Fruit fly (Drosophila melanogaster) whole organism, adult: ENCODE measurements around the gene CG14563.

Experiments
- CG11617 ChIP-seq: fragments of 200-800 bp; sonication (Bioruptor generic); optimal IDR thresholded peaks from 2 replicates; lab custom pipeline; 2017; ENCODE audit warnings: mild to moderate bottlenecking, missing biosample characterization, missing genetic modification reagents, missing genetic modification characterization
- CG1620 ChIP-seq: fragments of 200-800 bp; sonication (Bioruptor generic); optimal IDR thresholded peaks from 2 replicates; lab custom pipeline; 2016; ENCODE audit warnings: missing biosample characterization, missing genetic modification characterization
- CG33017 ChIP-seq: fragments of 200-800 bp; sonication (Bioruptor generic); optimal IDR thresholded peaks from 2 replicates; lab custom pipeline; 2018; ENCODE audit warnings: missing biosample characterization, mild to moderate bottlenecking, missing genetic modification characterization, moderate library complexity
- Hr96 ChIP-seq: fragments of 200-800 bp; sonication (Bioruptor generic); optimal IDR thresholded peaks from 2 replicates; lab custom pipeline; 2016; ENCODE audit warnings: missing biosample characterization, missing genetic modification characterization
- Mnt ChIP-seq: fragments of 200-800 bp; sonication (Bioruptor generic); optimal IDR thresholded peaks from 2 replicates; lab custom pipeline; 2016; ENCODE audit warnings: missing biosample characterization, mild to moderate bottlenecking, missing genetic modification characterization
- bab1 ChIP-seq: fragments of 200-800 bp; sonication (Bioruptor generic); optimal IDR thresholded peaks from 3 replicates; lab custom pipeline; 2019; ENCODE audit warnings: missing biosample characterization, mild to moderate bottlenecking, missing genetic modification characterization, moderate library complexity
- cnc ChIP-seq, 2 experiments: fragments of >200 bp; optimal IDR thresholded peaks; 2 replicates each; lab custom pipeline; 2017
- ovo ChIP-seq: fragments of 200-800 bp; sonication (Bioruptor generic); optimal IDR thresholded peaks from 2 replicates; lab custom pipeline; 2016; ENCODE audit warnings: missing biosample characterization, missing genetic modification characterization
- pad ChIP-seq: fragments of 200-800 bp; sonication (Bioruptor generic); optimal IDR thresholded peaks from 3 replicates; lab custom pipeline; 2017; ENCODE audit warnings: missing biosample characterization, missing genetic modification characterization, mild to moderate bottlenecking, moderate library complexity, missing genetic modification reagents

- TF ChIP-seq Hr96 (GFP tag; lab: Kevin White, UChicago) (no peak), Mnt (no peak), bab1 (GFP tag; lab: Kevin White, UChicago) (no peak), ovo (GFP tag; lab: Kevin White, UChicago) (no peak), CG33017 (tag; lab: Kevin White, UChicago) (no peak), pad (GFP tag; lab: Kevin White, UChicago) (no peak), CG11617 (GFP tag; lab: Kevin White, UChicago) (no peak), cnc (optimal IDR thresholded peaks at IDR 0.05; lab: Kevin White, UChicago) (no peak), CG1620 (no peak)
These were observed 23.5 kb downstream of the CG14563 start for dm6 chr3L:21818701-21819100.
